Fruit fly (Drosophila melanogaster): ENCODE measurements around the gene CG14891.

Gene CG14891

DNA sequence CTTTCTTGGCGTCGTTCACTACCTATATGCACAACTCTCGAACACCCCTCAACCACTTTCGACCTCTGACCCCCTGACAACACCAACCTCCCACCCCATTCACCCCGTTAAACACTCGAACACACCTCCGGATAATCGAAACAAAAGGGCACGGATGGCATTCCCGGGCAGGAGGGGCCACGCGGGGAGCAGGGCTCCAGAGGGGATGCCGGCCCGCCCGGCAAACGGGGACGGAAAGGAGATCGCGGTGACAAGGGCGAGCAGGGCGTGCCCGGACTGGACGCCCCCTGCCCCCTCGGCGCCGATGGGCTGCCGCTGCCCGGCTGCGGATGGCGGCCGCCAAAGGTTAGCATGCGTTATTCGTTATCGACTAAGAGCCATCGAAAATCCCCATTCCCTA is 2.0 kb upstream of the CG14891 start:
- TF ChIP-seq achi (GFP tag; optimal IDR thresholded peaks at IDR 0.05) (no peak), CG6792 (GFP tag; optimal IDR thresholded peaks at IDR 0.05) (no peak), CG8632 (GFP tag; optimal IDR thresholded peaks at IDR 0.05) (no peak), acj6 (GFP tag; optimal IDR thresholded peaks at IDR 0.05) (no peak), CG31627 (GFP tag; optimal IDR thresholded peaks at IDR 0.05) (no peak), Hr38 (GFP tag; optimal IDR thresholded peaks at IDR 0.05) (no peak), CG6276 (GFP tag; optimal IDR thresholded peaks at IDR 0.05) (no peak)

DNA sequence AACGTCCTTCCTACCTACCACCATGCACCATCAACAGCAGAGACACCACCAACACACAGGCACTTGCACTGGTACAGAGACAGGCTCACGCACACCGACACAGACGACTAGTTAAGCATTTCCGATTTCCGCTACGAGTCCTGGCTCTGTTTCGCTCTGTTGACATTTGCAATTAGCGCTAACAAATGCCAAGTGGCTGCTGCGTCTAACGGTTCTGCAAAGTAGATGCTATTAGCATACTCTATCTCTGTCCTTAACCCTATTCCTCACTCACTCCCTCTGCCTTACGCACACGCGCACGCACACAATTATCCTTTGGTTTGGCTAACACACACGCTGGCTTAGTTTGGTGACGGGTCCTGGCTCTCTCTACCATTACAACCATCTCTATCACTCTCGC is 831 bp upstream of the CG14891 start:
- TF ChIP-seq Blimp-1 (GFP tag; optimal IDR thresholded peaks at IDR 0.05) (no peak), CG16779 (tag; optimal IDR thresholded peaks at IDR 0.05) (no peak), Sox14 (GFP tag; optimal IDR thresholded peaks at IDR 0.05) (no peak), ss (GFP tag; optimal IDR thresholded peaks at IDR 0.05) (no peak), Sox15 (GFP tag; optimal IDR thresholded peaks at IDR 0.05) (no peak), pdm3 (GFP tag; optimal IDR thresholded peaks at IDR 0.05) (no peak), CG32006 (GFP tag; optimal IDR thresholded peaks at IDR 0.05) (no peak), dac (GFP tag; optimal IDR thresholded peaks at IDR 0.05) (no peak), CG34406 (GFP tag; optimal IDR thresholded peaks at IDR 0.05) (no peak), CG7368 (GFP tag; optimal IDR thresholded peaks at IDR 0.05) (no peak), fd59A (GFP tag; optimal IDR thresholded peaks at IDR 0.05) (no peak), CG31627 (GFP tag; optimal IDR thresholded peaks at IDR 0.05) (no peak), fd85E (GFP tag; optimal IDR thresholded peaks at IDR 0.05) (no peak), esn (GFP tag; optimal IDR thresholded peaks at IDR 0.05) (no peak), fkh (GFP tag; optimal IDR thresholded peaks at IDR 0.05) (no peak)

- peak; percentile 2 for TF ChIP-seq CG10631 (GFP tag; optimal IDR thresholded peaks at IDR 0.05)
- no peak for TF ChIP-seq Gug (GFP tag; IDR thresholded peaks at IDR 0.05)
- no peak for TF ChIP-seq OdsH (GFP tag; optimal IDR thresholded peaks at IDR 0.05)
- no peak for TF ChIP-seq CG34406 (GFP tag; optimal IDR thresholded peaks at IDR 0.05)
- no peak for TF ChIP-seq CG3919 (GFP tag; optimal IDR thresholded peaks at IDR 0.05)
- TF ChIP-seq net (GFP tag; optimal IDR thresholded peaks at IDR 0.05): no peak
- TF ChIP-seq Eip78C (GFP tag): peak; percentile 54
- TF ChIP-seq CG16779 (tag; optimal IDR thresholded peaks at IDR 0.05): no peak
- TF ChIP-seq CG3032 (tag; optimal IDR thresholded peaks at IDR 0.05): no peak
- no peak for TF ChIP-seq CG10669 (GFP tag; optimal IDR thresholded peaks at IDR 0.05)
- no peak for TF ChIP-seq topi (GFP tag; optimal IDR thresholded peaks at IDR 0.05)
- TF ChIP-seq CG11762 (GFP tag; optimal IDR thresholded peaks at IDR 0.05; ENCODE audit: insufficient read depth): no peak
- no peak for TF ChIP-seq ss (GFP tag; optimal IDR thresholded peaks at IDR 0.05)
- no peak for TF ChIP-seq CG11294 (GFP tag; IDR thresholded peaks at IDR 0.05)
- no peak for TF ChIP-seq CG8119 (GFP tag; IDR thresholded peaks at IDR 0.05)
- no peak for TF ChIP-seq Sox15 (GFP tag; optimal IDR thresholded peaks at IDR 0.05)
- no peak for TF ChIP-seq CG6808 (GFP tag; optimal IDR thresholded peaks at IDR 0.05)
- peak; percentile 35 for TF ChIP-seq Hr39 (GFP tag; optimal IDR thresholded peaks at IDR 0.05)
- peak; percentile 13 for TF ChIP-seq pdm3 (GFP tag; optimal IDR thresholded peaks at IDR 0.05)
- no peak for TF ChIP-seq Eip75B (GFP tag; optimal IDR thresholded peaks at IDR 0.05)
- TF ChIP-seq CG6854 (GFP tag; optimal IDR thresholded peaks at IDR 0.05): no peak
- TF ChIP-seq Smox (GFP tag; optimal IDR thresholded peaks at IDR 0.05): peak; percentile 8
- TF ChIP-seq fd59A (GFP tag; optimal IDR thresholded peaks at IDR 0.05): no peak
- TF ChIP-seq Met (GFP tag; optimal IDR thresholded peaks at IDR 0.05): no peak
- TF ChIP-seq esn (GFP tag; optimal IDR thresholded peaks at IDR 0.05): no peak
- no peak for TF ChIP-seq CG8632 (GFP tag; optimal IDR thresholded peaks at IDR 0.05)
- TF ChIP-seq spab (GFP tag; optimal IDR thresholded peaks at IDR 0.05): no peak
- peak; percentile 50 for TF ChIP-seq CG31627 (GFP tag; optimal IDR thresholded peaks at IDR 0.05)
- no peak for TF ChIP-seq CG15336 (GFP tag; IDR thresholded peaks at IDR 0.05)
- no peak for TF ChIP-seq achi (GFP tag; optimal IDR thresholded peaks at IDR 0.05)
- peak; percentile 12 for TF ChIP-seq lz (GFP tag; optimal IDR thresholded peaks at IDR 0.05)
- TF ChIP-seq CG6792 (GFP tag; optimal IDR thresholded peaks at IDR 0.05): no peak
- TF ChIP-seq CG4318 (GFP tag; optimal IDR thresholded peaks at IDR 0.05): no peak
- no peak for TF ChIP-seq CG6163 (GFP tag; IDR thresholded peaks at IDR 0.05)
- no peak for TF ChIP-seq acj6 (GFP tag; optimal IDR thresholded peaks at IDR 0.05)
- no peak for TF ChIP-seq CG1621 (tag; optimal IDR thresholded peaks at IDR 0.05)
- no peak for TF ChIP-seq CG9139 (GFP tag; optimal IDR thresholded peaks at IDR 0.05)
Measured at dm6 chr3R:16573483-16574145, 2.3 kb downstream of the CG14891 start, which contains the start of gene CG14903. Gene CG14903 (minus strand): TSS chr3R:16573752.

Measured in whole organism, prepupa.